Worm (Caenorhabditis elegans) whole organism, late embryonic: ENCODE data around the gene gly-11.

Experiments
- K09A11.1 ChIP-seq: sonication (generic microtip); optimal IDR thresholded peaks from 2 replicates; lab custom pipeline; 2017; ENCODE audit warnings: antibody characterized with exemption, mild to moderate bottlenecking, missing genetic modification characterization, missing compliant biosample characterization; ENCODE audit not compliant: insufficient read depth
- ceh-31 ChIP-seq: sonication (generic microtip); optimal IDR thresholded peaks from 2 replicates; lab custom pipeline; 2016; ENCODE audit warnings: missing genetic modification characterization, missing compliant biosample characterization
- ets-4 ChIP-seq: sonication (generic microtip); optimal IDR thresholded peaks from 2 replicates; lab custom pipeline; 2016; ENCODE audit warnings: missing genetic modification characterization, missing compliant biosample characterization
- fkh-10 ChIP-seq: fragments of 150-350 bp; optimal IDR thresholded peaks from 2 replicates; lab custom pipeline; 2014; ENCODE audit warnings: missing biosample characterization, missing genetic modification reagents, missing genetic modification characterization
- hlh-30 ChIP-seq: sonication (generic microtip); optimal IDR thresholded peaks from 2 replicates; lab custom pipeline; 2017; ENCODE audit warnings: antibody characterized with exemption, missing genetic modification characterization, missing compliant biosample characterization; ENCODE audit not compliant: insufficient read depth
- lin-11 ChIP-seq: fragments of 200-800 bp; sonication (Bioruptor generic); optimal IDR thresholded peaks from 2 replicates; lab custom pipeline; 2018; ENCODE audit warnings: mild to moderate bottlenecking, missing genetic modification characterization, missing compliant biosample characterization
- nfya-1 ChIP-seq: sonication (generic microtip); optimal IDR thresholded peaks from 2 replicates; lab custom pipeline; 2017; ENCODE audit warnings: missing genetic modification characterization, mild to moderate bottlenecking, missing compliant biosample characterization, antibody characterized with exemption, moderate library complexity
- odd-2 ChIP-seq: sonication (generic microtip); optimal IDR thresholded peaks from 2 replicates; lab custom pipeline; 2017; ENCODE audit warnings: antibody characterized with exemption, mild to moderate bottlenecking, missing genetic modification characterization, missing compliant biosample characterization
- unc-42 ChIP-seq: sonication (generic microtip); optimal IDR thresholded peaks from 2 replicates; lab custom pipeline; 2016; ENCODE audit warnings: missing genotype, missing genetic modification characterization, missing compliant biosample characterization

DNA sequence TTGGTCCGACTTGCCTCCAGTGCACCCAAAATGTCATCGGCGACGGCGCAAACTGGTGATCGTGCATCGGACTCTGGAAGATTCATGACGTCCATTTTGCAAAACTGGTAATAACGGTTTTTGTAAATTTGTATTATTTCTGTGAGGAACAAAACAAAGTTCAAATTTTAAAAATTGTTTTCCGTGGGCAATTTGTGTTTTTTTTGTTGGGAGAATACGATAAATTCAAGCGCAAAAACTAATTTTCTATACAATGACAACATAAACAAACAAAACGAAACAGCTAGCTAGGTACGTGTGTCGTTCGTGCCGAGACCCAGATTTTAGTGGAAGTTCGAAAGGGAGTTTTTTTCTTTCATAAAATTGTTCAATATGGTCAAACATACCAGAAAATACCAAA lies 5.9 kb upstream of the gly-11 start, which contains the start of gene Y75B8A.10:
- TF ChIP-seq nfya-1 (no peak), ets-4 (no peak), K09A11.1 (no peak), hlh-30 (tag; lab: Kevin White, UChicago) (no peak), unc-42 (tag; lab: Kevin White, UChicago) (no peak), fkh-10 (GFP tag; lab: Kevin White, UChicago) (no peak), odd-2 (tag; lab: Kevin White, UChicago) (no peak), ceh-31 (no peak), lin-11 (no peak)
